Fruit fly (Drosophila melanogaster): ENCODE measurements around the gene Pkcdelta.

Gene Pkcdelta

DNA sequence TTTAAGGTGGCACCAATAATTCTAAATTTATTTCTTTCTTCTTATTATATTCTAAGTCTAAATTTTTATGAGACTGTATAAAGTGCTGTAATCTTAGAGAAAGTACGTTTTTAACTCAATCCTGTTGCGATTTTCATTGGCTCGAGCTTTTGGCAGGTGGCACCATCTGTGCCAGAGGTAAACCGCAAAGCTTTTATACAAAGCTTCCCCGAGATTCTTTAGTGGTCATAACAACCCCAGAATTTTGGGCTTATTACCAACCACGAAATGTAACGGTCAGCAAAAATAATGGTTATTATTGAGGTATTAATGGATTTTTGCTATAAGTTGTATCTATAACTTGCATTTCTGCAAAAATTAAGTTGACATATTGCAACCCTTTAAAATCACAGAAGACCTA is 5.1 kb downstream of the Pkcdelta start:
- TF ChIP-seq Dip2 (GFP tag; IDR thresholded peaks at IDR 0.05) (peak; percentile 81), insv (GFP tag; optimal IDR thresholded peaks at IDR 0.05) (no peak), CTCF (GFP tag; optimal IDR thresholded peaks at IDR 0.05) (peak; percentile 88), luna (GFP tag; optimal IDR thresholded peaks at IDR 0.05) (no peak), Myb (GFP tag; optimal IDR thresholded peaks at IDR 0.05) (peak; percentile 51)

DNA sequence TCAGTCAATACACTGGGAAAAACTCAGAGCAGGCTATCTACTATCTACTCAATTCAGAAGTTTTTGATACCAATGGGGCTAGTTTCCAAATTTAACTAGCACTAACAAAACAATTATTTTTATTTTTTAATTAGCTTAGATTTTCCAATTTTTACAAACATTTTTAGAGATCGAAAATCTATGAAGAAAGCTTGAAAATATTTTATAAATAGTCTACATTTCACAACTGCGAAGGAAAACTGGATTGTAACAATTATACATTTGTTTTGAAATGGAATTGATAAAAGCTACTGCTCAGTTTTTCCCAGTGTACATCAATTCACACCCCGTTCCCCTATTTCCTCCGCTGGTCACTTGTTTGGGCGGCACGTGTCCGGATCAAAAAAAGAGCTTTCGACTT is 15.8 kb downstream of the Pkcdelta start:
- TF ChIP-seq Hr51 (GFP tag; optimal IDR thresholded peaks at IDR 0.05), result peak in 1 of 2 experiments; percentile 40
- TF ChIP-seq tap (tag; optimal IDR thresholded peaks at IDR 0.05), result no peak
- peak; percentile 10; the same call in 1 of the 2 replicates for TF ChIP-seq Xrp1 (GFP tag; IDR thresholded peaks at IDR 0.05)
- TF ChIP-seq CG12942 (GFP tag; optimal IDR thresholded peaks at IDR 0.05), result no peak
- peak; percentile 25 for TF ChIP-seq Oli (tag; optimal IDR thresholded peaks at IDR 0.05)
- TF ChIP-seq Sox100B (GFP tag; optimal IDR thresholded peaks at IDR 0.05), result peak; percentile 44
- TF ChIP-seq grau (tag; optimal IDR thresholded peaks at IDR 0.05), result peak; percentile 31
- peak; percentile 42 for TF ChIP-seq Ets65A (GFP tag)
- no peak for TF ChIP-seq Dref (GFP tag; IDR thresholded peaks at IDR 0.05)
- peak; percentile 17 for TF ChIP-seq nmo (GFP tag; optimal IDR thresholded peaks at IDR 0.05)
- no peak for TF ChIP-seq Neu2 (GFP tag; optimal IDR thresholded peaks at IDR 0.05; ENCODE audit: borderline replicate concordance)
- TF ChIP-seq Sox102F (GFP tag; optimal IDR thresholded peaks at IDR 0.05), result peak; percentile 56
- no peak for TF ChIP-seq CG4707 (GFP tag; optimal IDR thresholded peaks at IDR 0.05)
- no peak for TF ChIP-seq hkb (optimal IDR thresholded peaks at IDR 0.05)
- TF ChIP-seq hkb (GFP tag; IDR thresholded peaks at IDR 0.05), result peak; percentile 34
- TF ChIP-seq inv (GFP tag; IDR thresholded peaks at IDR 0.05; ENCODE audit: partially characterized antibody), result no peak
- no peak for TF ChIP-seq zen (tag; optimal IDR thresholded peaks at IDR 0.05)
- TF ChIP-seq Ptx1 (GFP tag; IDR thresholded peaks at IDR 0.05), result peak; percentile 16; the same call in 1 of the 2 replicates
- no peak for TF ChIP-seq Elba2 (GFP tag; optimal IDR thresholded peaks at IDR 0.05)
- TF ChIP-seq kni (GFP tag; optimal IDR thresholded peaks at IDR 0.05), result no peak
- peak; percentile 56 for TF ChIP-seq gem (tag; optimal IDR thresholded peaks at IDR 0.05)
- no peak for TF ChIP-seq tll (GFP tag; optimal IDR thresholded peaks at IDR 0.05)
- TF ChIP-seq CG4820 (GFP tag; optimal IDR thresholded peaks at IDR 0.05), result peak; percentile 5
- no peak for TF ChIP-seq ATbp (GFP tag; optimal IDR thresholded peaks at IDR 0.05)
- TF ChIP-seq ara (GFP tag; IDR thresholded peaks at IDR 0.05), result no peak
- TF ChIP-seq ranshi (GFP tag; IDR thresholded peaks at IDR 0.05), result no peak
- TF ChIP-seq CG30403 (GFP tag; optimal IDR thresholded peaks at IDR 0.05), result peak; percentile 26
- TF ChIP-seq lmd (GFP tag; IDR thresholded peaks at IDR 0.05), result no peak
- no peak for TF ChIP-seq pb (GFP tag; optimal IDR thresholded peaks at IDR 0.05)
- no peak for TF ChIP-seq h (optimal IDR thresholded peaks at IDR 0.05)
- peak; percentile 15 for TF ChIP-seq fd96Cb (tag; optimal IDR thresholded peaks at IDR 0.05)
- TF ChIP-seq CG8765 (GFP tag; IDR thresholded peaks at IDR 0.05), result no peak
- no peak for TF ChIP-seq peb (GFP tag; IDR thresholded peaks at IDR 0.05)
- TF ChIP-seq Ssrp (tag; optimal IDR thresholded peaks at IDR 0.05), result peak; percentile 29
- no peak for TF ChIP-seq Awh (GFP tag; IDR thresholded peaks at IDR 0.05)
- no peak for TF ChIP-seq ftz-f1 (GFP tag; optimal IDR thresholded peaks at IDR 0.05)
- TF ChIP-seq Tbp (GFP tag; optimal IDR thresholded peaks at IDR 0.05), result no peak
- TF ChIP-seq Rx (GFP tag; IDR thresholded peaks at IDR 0.05), result no peak
- no peak for TF ChIP-seq amos (GFP tag; IDR thresholded peaks at IDR 0.05; ENCODE audit: partially characterized antibody)
- no peak for TF ChIP-seq CG7372 (GFP tag; IDR thresholded peaks at IDR 0.05)
- TF ChIP-seq sens (GFP tag), result peak; percentile 77
- TF ChIP-seq CG31365 (tag; optimal IDR thresholded peaks at IDR 0.05), result no peak
- 0 out of 2 replicates have a peak, but pooled peaks have one; percentile 10 for TF ChIP-seq Ada2b (GFP tag; IDR thresholded peaks at IDR 0.05)
- peak; percentile 4 for TF ChIP-seq CG2120 (GFP tag; optimal IDR thresholded peaks at IDR 0.05)
- no peak for TF ChIP-seq CG7987 (GFP tag; optimal IDR thresholded peaks at IDR 0.05)
- TF ChIP-seq CG13424 (tag; optimal IDR thresholded peaks at IDR 0.05), result peak; percentile 7
- TF ChIP-seq tin (GFP tag; optimal IDR thresholded peaks at IDR 0.05), result no peak
